Fruit fly (Drosophila melanogaster): ENCODE data around the gene CG1677.
A peak's percentile ranks its signal among the peaks of the same experiment; 100 is the strongest.

The CG1677 gene

DNA sequence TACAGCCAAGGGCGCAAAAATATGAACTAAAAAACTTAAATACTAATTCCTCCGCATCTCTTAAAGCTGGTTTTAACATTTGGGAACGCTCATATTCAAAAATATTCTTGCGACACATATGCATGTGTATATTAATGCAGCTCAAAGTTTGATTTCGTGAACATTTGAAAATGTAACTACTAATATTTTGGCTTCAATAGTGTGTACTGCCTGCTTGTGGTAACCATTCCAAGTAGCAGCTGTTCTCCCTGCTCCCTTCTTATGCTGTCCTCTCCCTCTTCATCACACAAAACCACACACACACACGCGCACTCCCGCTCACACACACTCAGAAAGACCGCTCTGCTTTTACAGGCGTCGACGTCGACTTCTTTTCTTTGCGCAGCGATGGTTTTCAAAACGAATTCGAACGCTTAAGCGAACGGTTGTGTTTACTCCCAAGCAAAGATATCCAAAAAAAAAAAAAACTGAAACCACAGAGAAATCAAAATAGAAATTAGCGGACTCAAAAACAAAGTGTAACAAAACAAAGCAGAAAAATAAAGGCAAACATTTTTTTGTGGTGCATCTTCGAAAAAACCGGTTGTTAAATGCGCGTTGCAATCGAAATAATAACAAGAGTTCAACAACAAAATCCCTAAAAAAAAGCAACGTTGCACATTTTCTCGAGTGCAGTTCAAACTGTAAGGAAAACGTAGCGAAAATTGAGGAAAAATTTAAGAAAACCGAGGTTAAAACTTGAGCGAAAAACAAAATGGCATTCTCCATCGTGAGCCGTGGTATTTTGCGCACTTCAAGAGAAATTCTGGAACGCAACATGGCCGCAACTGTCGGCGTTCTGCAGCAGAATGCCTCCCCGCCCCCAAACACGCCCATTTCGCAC lies 68.4 kb downstream of the CG1677 start, which contains the start of gene CBP (continued):
- peak; percentile 85 for TF ChIP-seq klu (GFP tag; IDR thresholded peaks at IDR 0.05)
- TF ChIP-seq Sox100B (GFP tag; optimal IDR thresholded peaks at IDR 0.05): peak; percentile 98
- peak; percentile 98 for TF ChIP-seq CG14710 (tag; optimal IDR thresholded peaks at IDR 0.05)
- TF ChIP-seq CG8944 (GFP tag; optimal IDR thresholded peaks at IDR 0.05): peak; percentile 98
- TF ChIP-seq CG12391 (tag; optimal IDR thresholded peaks at IDR 0.05): peak; percentile 99
- peak; percentile 98 for TF ChIP-seq zen (tag; optimal IDR thresholded peaks at IDR 0.05)
- peak; percentile 88 for TF ChIP-seq dati (GFP tag; IDR thresholded peaks at IDR 0.05)
- no peak for TF ChIP-seq inv (GFP tag; IDR thresholded peaks at IDR 0.05; ENCODE audit: partially characterized antibody)
- peak; percentile 92 for TF ChIP-seq CG7271 (tag; optimal IDR thresholded peaks at IDR 0.05)
- TF ChIP-seq Jarid2 (GFP tag; optimal IDR thresholded peaks at IDR 0.05): peak; percentile 87
- TF ChIP-seq CG18764 (GFP tag; optimal IDR thresholded peaks at IDR 0.05): peak; percentile 95
- TF ChIP-seq gt (GFP tag; IDR thresholded peaks at IDR 0.05): peak; percentile 87
- TF ChIP-seq CG16813 (GFP tag; IDR thresholded peaks at IDR 0.05; ENCODE audit: partially characterized antibody): no peak
- peak; percentile 96 for TF ChIP-seq HLH3B (GFP tag; IDR thresholded peaks at IDR 0.05)
- TF ChIP-seq esg (GFP tag; conservative IDR thresholded peaks at IDR 0.05): peak; percentile 95
- peak; percentile 96 for TF ChIP-seq CG2199 (GFP tag; IDR thresholded peaks at IDR 0.05)
- peak; percentile 95 for TF ChIP-seq wor (GFP tag; IDR thresholded peaks at IDR 0.05)
- TF ChIP-seq luna (GFP tag; optimal IDR thresholded peaks at IDR 0.05): peak; percentile 92
- TF ChIP-seq sqz (GFP tag; optimal IDR thresholded peaks at IDR 0.05): peak; percentile 96
- TF ChIP-seq CG7372 (GFP tag; IDR thresholded peaks at IDR 0.05): peak; percentile 90
- TF ChIP-seq pnt (GFP tag; optimal IDR thresholded peaks at IDR 0.05): peak; percentile 97
- 0 out of 2 replicates have a peak, but pooled peaks have one; percentile 53 for TF ChIP-seq CkIIα-i1 (GFP tag; IDR thresholded peaks at IDR 0.05)
- peak; percentile 95 for TF ChIP-seq Dad (GFP tag; optimal IDR thresholded peaks at IDR 0.05)
- TF ChIP-seq Abd-B (GFP tag; optimal IDR thresholded peaks at IDR 0.05): peak; percentile 95
- TF ChIP-seq Dp (GFP tag; optimal IDR thresholded peaks at IDR 0.05): peak; percentile 26
- TF ChIP-seq CG2678 (tag; optimal IDR thresholded peaks at IDR 0.05): peak; percentile 99
- TF ChIP-seq CG8359 (GFP tag; optimal IDR thresholded peaks at IDR 0.05; ENCODE audit: borderline replicate concordance): peak; percentile 95
- peak; percentile 94 for TF ChIP-seq CG17912 (GFP tag; optimal IDR thresholded peaks at IDR 0.05)
- peak; percentile 98 for TF ChIP-seq CG30431 (GFP tag; optimal IDR thresholded peaks at IDR 0.05)
- no peak for TF ChIP-seq pan (optimal IDR thresholded peaks at IDR 0.05)
- peak in 1 of 2 experiments; percentile 96 for TF ChIP-seq pan (GFP tag; optimal IDR thresholded peaks at IDR 0.05 in 1 of 2, IDR thresholded peaks at IDR 0.05 in 1 of 2)
- TF ChIP-seq mirr (GFP tag; optimal IDR thresholded peaks at IDR 0.05): peak; percentile 92
- peak; percentile 99 for TF ChIP-seq CG10979 (tag; optimal IDR thresholded peaks at IDR 0.05)
- TF ChIP-seq CG30403 (GFP tag; optimal IDR thresholded peaks at IDR 0.05): peak; percentile 97
- TF ChIP-seq CG11398 (GFP tag; optimal IDR thresholded peaks at IDR 0.05): peak; percentile 97
- peak; percentile 97 for TF ChIP-seq CG11723 (GFP tag; optimal IDR thresholded peaks at IDR 0.05)
- TF ChIP-seq zf30C (GFP tag; optimal IDR thresholded peaks at IDR 0.05): no peak
- TF ChIP-seq CG1792 (GFP tag; optimal IDR thresholded peaks at IDR 0.05): peak; percentile 95
- TF ChIP-seq CG7963 (GFP tag; IDR thresholded peaks at IDR 0.05; ENCODE audit: partially characterized antibody): no peak
- TF ChIP-seq p53 (GFP tag; optimal IDR thresholded peaks at IDR 0.05): peak; percentile 93
- TF ChIP-seq ssp (GFP tag; IDR thresholded peaks at IDR 0.05): peak; percentile 86
- TF ChIP-seq insv (GFP tag; optimal IDR thresholded peaks at IDR 0.05): peak; percentile 62 to 73
- peak; percentile 95 to 98 for TF ChIP-seq Hr51 (GFP tag; optimal IDR thresholded peaks at IDR 0.05)
- TF ChIP-seq D19A (tag; optimal IDR thresholded peaks at IDR 0.05): peak; percentile 97
- peak; percentile 77 for TF ChIP-seq CTCF (GFP tag; optimal IDR thresholded peaks at IDR 0.05)
- TF ChIP-seq ash1 (GFP tag; optimal IDR thresholded peaks at IDR 0.05): peak; percentile 71
- TF ChIP-seq disco-r (GFP tag; optimal IDR thresholded peaks at IDR 0.05): peak; percentile 94
- TF ChIP-seq tin (GFP tag; optimal IDR thresholded peaks at IDR 0.05): peak; percentile 98
- peak; percentile 19 for TF ChIP-seq pzg (GFP tag; optimal IDR thresholded peaks at IDR 0.05)

Data from whole organism, embryonic.